Worm (Caenorhabditis elegans): ENCODE data around the gene taf-7.1.

taf-7.1 gene

DNA sequence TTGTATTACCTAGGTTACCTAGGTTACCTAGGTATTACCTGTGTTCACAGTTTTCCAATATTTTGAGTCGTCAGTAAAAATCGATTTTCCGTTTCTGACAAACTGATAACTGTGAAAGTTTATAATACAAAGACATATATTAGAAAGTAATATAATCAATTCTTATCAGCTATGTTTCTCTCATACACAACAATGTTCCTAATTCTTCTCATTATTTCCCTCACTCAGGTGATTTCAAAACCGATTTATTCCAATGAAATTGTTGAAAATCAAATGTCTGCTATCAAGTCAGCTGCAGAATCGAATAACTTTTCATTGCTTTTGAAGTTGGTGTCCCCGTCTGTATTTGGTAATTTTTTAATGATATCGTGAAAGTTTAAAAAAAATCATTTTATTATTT, 33.2 kb downstream of the taf-7.1 start, which contains the start of gene C34E11.4:
TSS of gene C34E11.4 (plus strand) at position 154 of the 400 bp plus-strand sequence.
- no peak for TF ChIP-seq dao-5 (tag; optimal IDR thresholded peaks at IDR 0.05)
- TF ChIP-seq W03F9.2 (tag; optimal IDR thresholded peaks at IDR 0.05): no peak
- no peak for TF ChIP-seq him-1 (tag; optimal IDR thresholded peaks at IDR 0.05)

DNA sequence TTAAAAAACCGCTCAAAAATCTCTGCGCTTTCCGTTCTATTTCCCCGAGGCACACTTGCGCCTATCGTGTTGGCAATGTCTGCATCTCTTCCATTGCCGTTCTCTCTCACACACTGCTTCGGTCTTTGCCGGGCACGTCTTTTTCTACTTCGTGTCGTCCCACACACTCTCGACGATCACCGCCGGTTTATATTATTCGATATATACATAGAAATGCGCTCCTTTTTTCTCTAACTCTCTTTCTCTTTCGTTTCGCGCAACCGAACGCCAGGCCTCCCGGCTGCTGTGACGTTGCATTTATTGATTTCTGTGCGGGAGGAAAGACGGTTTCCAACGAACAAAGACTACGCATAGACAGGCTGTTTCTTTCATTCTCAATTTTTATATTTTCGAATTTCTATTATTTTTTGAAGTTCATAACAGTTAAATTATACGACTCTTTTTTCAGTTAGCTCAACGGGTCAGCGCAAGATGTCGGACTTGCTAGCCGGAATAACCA, 39.2 kb downstream of the taf-7.1 start, which contains the start of gene rsd-3:
TSS of gene rsd-3 (plus strand) at position 449 of the 499 bp plus-strand sequence.
- no peak for TF ChIP-seq him-1 (tag; optimal IDR thresholded peaks at IDR 0.05)

DNA sequence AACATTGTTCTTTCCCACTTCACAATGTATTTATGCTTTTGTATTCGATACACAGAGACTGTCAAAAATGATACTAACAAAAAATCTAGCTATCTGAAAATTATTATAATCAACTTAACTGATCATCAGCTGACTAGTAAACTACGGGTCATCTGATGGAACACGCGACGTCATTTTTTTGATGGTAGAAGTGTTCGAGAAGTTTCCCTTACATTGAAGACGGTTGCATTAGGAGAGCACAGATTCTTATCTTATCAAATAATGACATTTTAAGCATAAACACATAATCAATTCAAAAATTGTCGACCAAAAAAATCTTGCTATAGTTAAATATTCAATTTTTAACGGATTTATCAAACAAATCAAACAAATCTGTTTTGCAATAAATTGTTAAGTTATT, 44.5 kb downstream of the taf-7.1 start:
- TF ChIP-seq him-1 (tag; optimal IDR thresholded peaks at IDR 0.05) (no peak), dao-5 (tag; optimal IDR thresholded peaks at IDR 0.05) (no peak), W03F9.2 (tag; optimal IDR thresholded peaks at IDR 0.05) (no peak)

DNA sequence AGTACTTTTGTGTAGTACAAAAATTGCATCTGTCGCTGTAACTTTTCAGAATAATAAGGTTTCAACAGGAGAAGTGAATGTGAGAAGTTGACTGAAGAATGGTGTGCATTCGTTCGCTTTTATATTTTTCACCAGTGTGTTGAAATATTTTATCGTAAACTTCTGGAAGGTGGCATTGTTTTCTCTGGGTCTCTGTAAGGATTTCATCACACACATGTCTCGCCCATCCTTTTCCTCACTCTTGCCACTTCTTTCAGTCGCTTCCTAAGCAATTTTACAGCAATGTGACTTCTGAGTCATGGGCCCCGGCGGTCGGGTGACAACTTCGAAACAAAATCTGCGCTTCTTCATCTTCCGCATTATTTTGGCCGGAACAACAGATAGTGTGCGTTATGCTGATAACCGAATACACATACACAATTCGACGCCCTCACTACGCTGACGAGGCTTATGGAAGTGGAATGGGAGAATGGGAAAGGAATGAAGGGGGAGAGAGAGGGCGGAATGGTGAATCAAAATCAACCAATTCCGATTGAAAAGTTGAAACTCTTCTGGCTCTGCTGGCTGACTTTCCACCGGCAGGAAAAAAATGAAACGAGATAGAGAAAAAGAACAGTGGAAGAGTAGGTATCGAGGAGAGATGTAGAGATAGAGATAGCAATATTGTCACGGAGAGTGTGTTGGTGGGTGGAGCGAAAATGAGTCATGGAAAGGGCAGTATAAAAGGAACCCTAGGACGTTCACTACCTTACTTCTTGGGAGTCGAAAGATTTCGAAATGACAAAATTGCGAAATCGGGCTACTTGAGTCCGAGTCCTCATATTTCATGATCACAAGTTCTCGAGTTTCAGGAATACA, 45.7 kb downstream of the taf-7.1 start:
- no peak for TF ChIP-seq him-1 (tag; optimal IDR thresholded peaks at IDR 0.05)

DNA sequence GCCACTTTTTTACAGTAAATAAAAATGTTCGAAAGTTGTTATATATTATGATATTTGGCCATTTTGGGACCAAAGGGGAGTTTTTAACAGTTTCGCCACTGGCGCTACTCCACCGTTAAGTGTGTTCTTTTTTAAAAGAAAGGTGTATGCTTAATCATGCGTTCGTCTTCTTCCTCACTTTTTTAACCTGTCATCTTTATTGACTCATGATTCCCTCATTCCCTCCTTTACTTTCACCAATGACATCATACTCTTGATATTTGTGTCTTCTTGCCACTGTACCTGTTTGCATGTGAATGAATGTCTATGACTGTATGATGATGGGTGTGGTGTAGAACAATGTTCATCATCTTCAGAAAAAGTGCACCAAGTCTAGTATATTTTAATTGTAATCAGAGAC, 46.7 kb downstream of the taf-7.1 start:
- no peak for TF ChIP-seq him-1 (tag; optimal IDR thresholded peaks at IDR 0.05)
- TF ChIP-seq dao-5 (tag; optimal IDR thresholded peaks at IDR 0.05): peak; percentile 20
